Worm (Caenorhabditis elegans) whole organism, L4 larva: ENCODE measurements around the gene polk-1.

Experiments
- F37D6.2 ChIP-seq: sonication (generic microtip); optimal IDR thresholded peaks from 2 replicates; lab custom pipeline; 2016; ENCODE audit warnings: mild to moderate bottlenecking, missing genetic modification characterization, missing compliant biosample characterization
- F49E8.2 ChIP-seq: sonication (generic microtip); optimal IDR thresholded peaks from 2 replicates; lab custom pipeline; 2016; ENCODE audit warnings: missing compliant biosample characterization, mild to moderate bottlenecking, missing genetic modification characterization, borderline replicate concordance
- Y5F2A.4 ChIP-seq: fragments of 200-800 bp; sonication (Bioruptor generic); optimal IDR thresholded peaks from 2 replicates; lab custom pipeline; 2018; ENCODE audit warnings: mild to moderate bottlenecking, missing genetic modification characterization, missing compliant biosample characterization
- ZK337.2 ChIP-seq: fragments of 200-800 bp; sonication (Bioruptor generic); IDR thresholded peaks from 2 replicates; pipeline ENCODE4 v1.3.6; 2022; ENCODE audit warnings: missing genetic modification reagents, missing genetic modification characterization, missing compliant biosample characterization
- aha-1 ChIP-seq: fragments of 150-350 bp; peaks from one replicate; lab custom pipeline; 2014; ENCODE audit warnings: missing biosample characterization, missing genetic modification characterization
- attf-4 ChIP-seq: sonication (generic microtip); optimal IDR thresholded peaks from 3 replicates; lab custom pipeline; 2017; ENCODE audit warnings: missing biosample characterization, missing genetic modification characterization
- duxl-1 ChIP-seq: sonication (generic microtip); optimal IDR thresholded peaks from 2 replicates; lab custom pipeline; 2016; ENCODE audit warnings: mild to moderate bottlenecking, missing genetic modification characterization, moderate library complexity, missing compliant biosample characterization; ENCODE audit not compliant: poor library complexity
- nhr-11 ChIP-seq: fragments of 150-350 bp; optimal IDR thresholded peaks from 2 replicates; lab custom pipeline; 2014; ENCODE audit warnings: missing biosample characterization, missing genetic modification characterization
- unc-62 ChIP-seq, 3 experiments: fragments of 150-350 bp in 1 of 3; sonication (generic microtip); optimal IDR thresholded peaks in 2 of 3; peaks in 1 of 3; 1 replicate in 1 of 3; 2 replicates in 2 of 3; lab custom pipeline; 2014 to 2017; ENCODE audit warnings: missing biosample characterization in 3 of 3, missing genetic modification characterization in 3 of 3, missing genetic modification reagents in 3 of 3, missing genotype in 1 of 3
- ztf-11 ChIP-seq: fragments of 150-350 bp; optimal IDR thresholded peaks from 2 replicates; lab custom pipeline; 2014; ENCODE audit warnings: missing biosample characterization, missing genetic modification characterization

The polk-1 gene

ce11 chrIII:8578381-8578780, 50.0 kb downstream of the polk-1 start:
- TF ChIP-seq unc-62 (GFP tag; optimal IDR thresholded peaks at IDR 0.05 in 1 of 2; lab: Kevin White, UChicago) (peak in 1 of 2 experiments; percentile 83), unc-62 (tag; optimal IDR thresholded peaks at IDR 0.05; lab: Kevin White, UChicago) (no peak), aha-1 (tag; lab: Kevin White, UChicago) (peak; percentile 5), nhr-11 (tag; lab: Kevin White, UChicago) (no peak)

DNA sequence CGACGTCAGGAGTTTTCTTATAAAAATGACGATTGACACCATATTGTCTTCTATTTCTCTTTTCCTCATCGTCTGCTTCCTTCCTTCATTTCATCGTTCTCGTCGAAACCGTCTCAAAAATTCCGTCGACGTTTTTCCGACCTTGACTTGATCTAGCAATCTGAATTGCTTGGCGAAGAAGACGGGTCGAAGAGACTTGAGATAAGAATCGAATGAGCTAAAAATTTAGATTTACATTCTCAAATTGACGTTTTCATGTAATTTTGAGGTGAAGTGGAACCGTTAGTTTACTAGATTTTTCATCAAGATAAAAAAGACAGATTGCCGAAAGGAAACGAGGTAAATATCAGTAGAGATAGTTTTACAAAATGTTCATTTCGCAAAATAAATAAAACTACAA, 50.9 kb downstream of the polk-1 start:
- TF ChIP-seq F49E8.2 (tag; lab: Kevin White, UChicago) (no peak), ztf-11 (no peak), Y5F2A.4 (GFP tag; lab: Kevin White, UChicago) (no peak), duxl-1 (tag; lab: Kevin White, UChicago) (no peak), F37D6.2 (tag; lab: Kevin White, UChicago) (no peak), ZK337.2 (no peak), attf-4 (tag; lab: Kevin White, UChicago) (no peak)
